Worm (Caenorhabditis elegans) whole organism, L3 larva: ENCODE measurements around the gene srw-103.

Experiments
- R02D3.7 ChIP-seq: fragments of 150-350 bp; optimal IDR thresholded peaks from 2 replicates; lab custom pipeline; 2014; ENCODE audit warnings: missing biosample characterization, missing genetic modification characterization
- aly-2 ChIP-seq: fragments of 150-350 bp; optimal IDR thresholded peaks from 2 replicates; lab custom pipeline; 2014; ENCODE audit warnings: missing biosample characterization, missing genetic modification characterization
- ama-1 ChIP-seq: fragments of 150-350 bp; optimal IDR thresholded peaks from 2 replicates; lab custom pipeline; 2018
- ceh-16 ChIP-seq: sonication (generic microtip); optimal IDR thresholded peaks from 2 replicates; lab custom pipeline; 2017; ENCODE audit warnings: missing biosample characterization, missing genetic modification characterization
- ceh-28 ChIP-seq: fragments of 150-350 bp; optimal IDR thresholded peaks from 2 replicates; lab custom pipeline; 2014; ENCODE audit warnings: missing biosample characterization, missing genetic modification reagents, missing genetic modification characterization
- ceh-82 ChIP-seq: fragments of 150-350 bp; optimal IDR thresholded peaks from 2 replicates; lab custom pipeline; 2014; ENCODE audit warnings: missing biosample characterization, missing genetic modification characterization
- egl-27 ChIP-seq: sonication (generic microtip); optimal IDR thresholded peaks from 4 replicates; lab custom pipeline; 2017; ENCODE audit warnings: missing biosample characterization, missing genetic modification reagents, missing genetic modification characterization
- egl-5 ChIP-seq: fragments of 150-350 bp; optimal IDR thresholded peaks from 2 replicates; lab custom pipeline; 2017; ENCODE audit warnings: missing biosample characterization, missing genetic modification reagents, missing genetic modification characterization, inconsistent platforms
- elt-1 ChIP-seq: fragments of 150-350 bp; optimal IDR thresholded peaks from 2 replicates; lab custom pipeline; 2014; ENCODE audit warnings: missing biosample characterization, missing genetic modification characterization
- elt-2 ChIP-seq: sonication (generic microtip); optimal IDR thresholded peaks from 2 replicates; lab custom pipeline; 2016; ENCODE audit warnings: missing genetic modification reagents, mild to moderate bottlenecking, missing genetic modification characterization, missing compliant biosample characterization
- fkh-10 ChIP-seq: sonication (generic microtip); optimal IDR thresholded peaks from 2 replicates; lab custom pipeline; 2017; ENCODE audit warnings: missing biosample characterization, missing genetic modification reagents, missing genetic modification characterization
- fkh-2 ChIP-seq: fragments of 150-350 bp; optimal IDR thresholded peaks from 2 replicates; lab custom pipeline; 2014; ENCODE audit warnings: missing biosample characterization, missing genetic modification reagents, missing genetic modification characterization
- fos-1 ChIP-seq: fragments of 150-350 bp; optimal IDR thresholded peaks from 2 replicates; lab custom pipeline; 2014; ENCODE audit warnings: missing biosample characterization, missing genetic modification characterization
- hmg-11 ChIP-seq: sonication (generic microtip); optimal IDR thresholded peaks from 2 replicates; lab custom pipeline; 2016; ENCODE audit warnings: missing genetic modification characterization, missing compliant biosample characterization
- lin-15B ChIP-seq: fragments of 150-350 bp; optimal IDR thresholded peaks from 2 replicates; lab custom pipeline; 2014; ENCODE audit warnings: missing biosample characterization, missing genetic modification characterization
- lin-39 ChIP-seq: fragments of 150-350 bp; optimal IDR thresholded peaks from 2 replicates; lab custom pipeline; 2018; ENCODE audit warnings: missing biosample characterization, missing genetic modification reagents, missing genetic modification characterization
- lsy-12 ChIP-seq: sonication (generic microtip); optimal IDR thresholded peaks from 2 replicates; lab custom pipeline; 2016; ENCODE audit warnings: mild to moderate bottlenecking, missing genetic modification characterization, missing compliant biosample characterization
- mdl-1 ChIP-seq: fragments of 150-350 bp; optimal IDR thresholded peaks from 2 replicates; lab custom pipeline; 2014; ENCODE audit warnings: missing biosample characterization, missing genetic modification characterization
- nfya-1 ChIP-seq: sonication (generic microtip); optimal IDR thresholded peaks from 2 replicates; lab custom pipeline; 2017; ENCODE audit warnings: missing genetic modification characterization, mild to moderate bottlenecking, missing compliant biosample characterization, antibody characterized with exemption, moderate library complexity; ENCODE audit not compliant: insufficient read depth
- nhr-11 ChIP-seq: fragments of 150-350 bp; optimal IDR thresholded peaks from 2 replicates; lab custom pipeline; 2014; ENCODE audit warnings: missing biosample characterization, missing genetic modification characterization
- nhr-12 ChIP-seq: fragments of 150-350 bp; optimal IDR thresholded peaks from 2 replicates; lab custom pipeline; 2014; ENCODE audit warnings: missing biosample characterization, missing genetic modification characterization
- nhr-23 ChIP-seq: fragments of 150-350 bp; optimal IDR thresholded peaks from 2 replicates; lab custom pipeline; 2014; ENCODE audit warnings: missing biosample characterization, missing genetic modification reagents, missing genetic modification characterization
- nhr-237 ChIP-seq: fragments of 150-350 bp; optimal IDR thresholded peaks from 2 replicates; lab custom pipeline; 2014; ENCODE audit warnings: missing biosample characterization, missing genetic modification characterization
- nhr-25 ChIP-seq: sonication (generic microtip); optimal IDR thresholded peaks from 2 replicates; lab custom pipeline; 2017; ENCODE audit warnings: missing biosample characterization, missing genetic modification characterization
- nhr-43 ChIP-seq: sonication (generic microtip); optimal IDR thresholded peaks from 2 replicates; lab custom pipeline; 2016; ENCODE audit warnings: mild to moderate bottlenecking, missing genetic modification characterization, missing compliant biosample characterization; ENCODE audit not compliant: poor library complexity, severe bottlenecking
- nhr-67 ChIP-seq: fragments of 150-350 bp; optimal IDR thresholded peaks from 2 replicates; lab custom pipeline; 2014; ENCODE audit warnings: missing biosample characterization, missing genetic modification characterization
- nhr-76 ChIP-seq: fragments of 150-350 bp; sonication (generic microtip); optimal IDR thresholded peaks from 5 replicates; lab custom pipeline; 2014; ENCODE audit warnings: missing biosample characterization, missing genetic modification characterization
- nhr-77 ChIP-seq: fragments of 150-350 bp; optimal IDR thresholded peaks from 2 replicates; lab custom pipeline; 2014; ENCODE audit warnings: missing biosample characterization, missing genetic modification characterization
- pha-4 ChIP-seq: fragments of 150-350 bp; optimal IDR thresholded peaks from 2 replicates; lab custom pipeline; 2014; ENCODE audit warnings: missing biosample characterization, missing genetic modification reagents, missing genetic modification characterization
- skn-1 ChIP-seq: fragments of 150-350 bp; optimal IDR thresholded peaks from 2 replicates; lab custom pipeline; 2014; ENCODE audit warnings: missing biosample characterization, missing genetic modification characterization
- snpc-4 ChIP-seq: fragments of 150-350 bp; optimal IDR thresholded peaks from 2 replicates; lab custom pipeline; 2014; ENCODE audit warnings: missing biosample characterization, missing genetic modification characterization
- tbx-2 ChIP-seq: sonication (generic microtip); optimal IDR thresholded peaks from 2 replicates; lab custom pipeline; 2016; ENCODE audit warnings: mild to moderate bottlenecking, missing genetic modification characterization, missing compliant biosample characterization
- unc-62 ChIP-seq: fragments of 150-350 bp; sonication (generic microtip); optimal IDR thresholded peaks from 4 replicates; lab custom pipeline; 2014; ENCODE audit warnings: missing biosample characterization, missing genetic modification reagents, missing genetic modification characterization
- zag-1 ChIP-seq: fragments of 150-350 bp; optimal IDR thresholded peaks from 2 replicates; lab custom pipeline; 2014; ENCODE audit warnings: missing biosample characterization, missing genetic modification characterization
- ztf-11 ChIP-seq: fragments of 150-350 bp; optimal IDR thresholded peaks from 2 replicates; lab custom pipeline; 2014; ENCODE audit warnings: missing biosample characterization, missing genetic modification characterization
- ztf-4 ChIP-seq: fragments of 150-350 bp; optimal IDR thresholded peaks from 2 replicates; lab custom pipeline; 2014; ENCODE audit warnings: missing biosample characterization, missing genetic modification characterization

srw-103 gene

ce11 chrV:1699228-1699795 is 17.7 kb upstream of the srw-103 start:
- TF ChIP-seq elt-1 (no peak), nhr-237 (tag; lab: Kevin White, UChicago) (no peak), nhr-25 (tag; lab: Kevin White, UChicago) (no peak), egl-5 (tag; lab: Kevin White, UChicago) (no peak), nfya-1 (tag; lab: Kevin White, UChicago) (no peak), ceh-16 (tag; lab: Kevin White, UChicago) (no peak), mdl-1 (tag; lab: Kevin White, UChicago) (no peak), lin-39 (tag; lab: Kevin White, UChicago) (no peak), tbx-2 (tag; lab: Kevin White, UChicago) (no peak), nhr-12 (tag; lab: Kevin White, UChicago) (no peak), hmg-11 (no peak), unc-62 (GFP tag; lab: Kevin White, UChicago) (no peak), nhr-43 (no peak), fkh-10 (GFP tag; lab: Kevin White, UChicago) (no peak), ceh-82 (tag; lab: Kevin White, UChicago) (no peak), nhr-23 (tag; lab: Kevin White, UChicago) (no peak)

DNA sequence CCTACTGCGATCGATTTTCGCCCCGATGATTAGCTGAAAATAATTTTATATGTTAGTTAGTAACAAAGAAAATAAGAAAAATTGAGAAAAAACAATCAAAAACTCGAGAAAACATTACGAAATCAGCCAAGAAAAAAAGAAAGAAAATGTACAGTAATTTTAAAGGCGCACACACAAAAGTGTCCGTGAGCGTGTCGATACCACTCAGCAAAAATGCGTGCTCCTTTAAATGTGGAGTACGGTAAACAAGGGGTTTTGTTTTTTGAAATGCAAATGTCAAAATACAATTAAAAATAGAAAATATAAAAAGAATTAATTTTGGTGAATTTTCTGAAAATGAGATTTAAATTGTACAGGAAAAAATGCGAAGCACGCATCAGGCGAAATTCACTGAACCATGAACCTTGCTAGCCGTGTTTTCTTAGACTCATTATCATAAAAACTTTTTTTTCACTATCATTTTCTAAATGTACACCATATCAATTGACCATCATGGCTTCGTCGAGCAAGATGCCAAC is 15.3 kb upstream of the srw-103 start, which contains the start of gene srw-90:
Gene srw-90, plus strand, starts transcription at position 468 of the 518 bp plus-strand sequence.
- no peak for TF ChIP-seq ztf-11 (tag; lab: Kevin White, UChicago)

DNA sequence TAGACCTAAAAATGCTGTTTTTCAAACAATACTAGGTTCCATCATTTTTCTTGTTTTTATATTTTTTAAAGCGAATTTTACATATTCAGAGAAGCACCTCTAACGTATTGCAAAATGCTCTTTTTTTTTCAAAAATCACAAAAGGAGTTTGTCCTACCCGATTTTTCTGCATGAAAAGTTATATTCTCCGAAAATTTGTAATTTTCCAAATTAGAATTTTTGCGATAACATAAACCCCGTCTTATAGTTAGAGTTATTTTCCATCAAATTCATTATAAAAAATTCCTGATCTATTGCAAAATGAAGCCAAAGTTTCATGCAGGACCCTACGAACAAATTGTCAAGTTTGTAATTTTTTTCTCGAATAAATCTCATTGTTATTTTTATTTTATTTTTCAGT is 8.6 kb upstream of the srw-103 start, which contains the start of gene srw-99:
Gene srw-99, plus strand, starts transcription at position 301 of the 400 bp plus-strand sequence.
- TF ChIP-seq fos-1 (tag; lab: Kevin White, UChicago) (no peak), elt-2 (tag; lab: Kevin White, UChicago) (no peak), egl-27 (tag; lab: Kevin White, UChicago) (no peak), elt-1 (no peak), ceh-28 (tag; lab: Kevin White, UChicago) (no peak), fkh-10 (GFP tag; lab: Kevin White, UChicago) (no peak), nhr-67 (tag; lab: Kevin White, UChicago) (no peak), fkh-2 (tag; lab: Kevin White, UChicago) (no peak), tbx-2 (tag; lab: Kevin White, UChicago) (no peak), lsy-12 (tag; lab: Kevin White, UChicago) (no peak), pha-4 (tag; lab: Kevin White, UChicago) (no peak), egl-5 (tag; lab: Kevin White, UChicago) (no peak), hmg-11 (no peak), zag-1 (tag; lab: Kevin White, UChicago) (no peak), ama-1 (no peak), lin-15B (tag; lab: Kevin White, UChicago) (no peak), unc-62 (GFP tag; lab: Kevin White, UChicago) (no peak), nhr-25 (tag; lab: Kevin White, UChicago) (no peak)

DNA sequence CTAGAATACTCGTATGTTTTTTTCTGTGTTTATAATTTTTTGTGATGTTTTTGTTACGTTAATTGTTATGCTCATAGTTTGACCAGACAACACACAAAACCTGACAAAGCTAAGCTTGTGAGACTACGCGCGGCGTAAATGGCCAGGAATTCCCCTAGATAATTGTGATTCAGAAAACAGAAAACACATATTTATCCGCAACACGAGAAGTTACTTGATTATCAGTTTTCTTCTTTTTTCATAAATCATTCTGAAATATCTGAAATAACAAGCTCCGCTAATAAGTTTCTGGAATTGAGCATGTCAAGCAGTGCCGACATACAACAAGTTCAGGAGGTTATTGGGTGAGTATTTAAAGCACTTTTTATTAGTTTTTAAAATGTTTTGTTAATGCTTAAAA is 6.1 kb upstream of the srw-103 start, which contains the start of gene srw-100:
Gene srw-100, plus strand, starts transcription at position 301 of the 400 bp plus-strand sequence.
- TF ChIP-seq ztf-4 (tag; lab: Kevin White, UChicago) (no peak), elt-2 (tag; lab: Kevin White, UChicago) (no peak), nhr-23 (tag; lab: Kevin White, UChicago) (no peak), snpc-4 (tag; lab: Kevin White, UChicago) (no peak), fos-1 (tag; lab: Kevin White, UChicago) (no peak), nhr-76 (no peak), nhr-77 (tag; lab: Kevin White, UChicago) (no peak), lsy-12 (tag; lab: Kevin White, UChicago) (no peak), ceh-82 (tag; lab: Kevin White, UChicago) (no peak), nhr-43 (no peak), skn-1 (no peak), nhr-11 (tag; lab: Kevin White, UChicago) (no peak), aly-2 (tag; lab: Kevin White, UChicago) (no peak), nfya-1 (tag; lab: Kevin White, UChicago) (no peak), lin-15B (tag; lab: Kevin White, UChicago) (no peak), R02D3.7 (tag; lab: Kevin White, UChicago) (no peak), tbx-2 (tag; lab: Kevin White, UChicago) (no peak), nhr-25 (tag; lab: Kevin White, UChicago) (no peak), ceh-16 (tag; lab: Kevin White, UChicago) (no peak)
- TF ChIP-seq, all 47 proteins: peak for 0
